Worm (Caenorhabditis elegans): ENCODE data around the gene srh-132.

DNA sequence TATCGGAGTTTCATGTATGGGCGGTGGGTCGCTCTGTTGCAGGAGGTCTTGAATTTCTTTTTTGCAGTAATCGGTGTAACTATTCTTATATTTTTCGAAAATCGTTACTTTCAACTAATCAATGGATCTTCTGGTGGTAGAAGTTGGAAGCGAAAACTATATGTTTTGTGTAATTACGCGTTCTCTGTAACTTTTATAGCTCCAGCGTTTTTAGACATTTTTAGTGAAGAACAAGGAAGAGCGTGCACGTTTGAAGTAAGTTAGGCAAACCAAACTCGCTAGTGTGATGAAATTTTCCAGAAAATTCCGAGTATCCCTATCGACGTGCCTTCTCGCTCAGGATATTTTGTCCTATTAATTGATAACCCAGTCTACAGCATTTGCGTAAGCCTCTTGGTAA, 29.4 kb downstream of the srh-132 start, which contains the start of gene srh-154:
- TF ChIP-seq hmg-4 (GFP tag; optimal IDR thresholded peaks at IDR 0.05): no peak
- no peak for TF ChIP-seq ets-7 (tag; optimal IDR thresholded peaks at IDR 0.05)
- no peak for TF ChIP-seq hmbx-1 (tag; optimal IDR thresholded peaks at IDR 0.05)
- no peak for TF ChIP-seq B0310.2 (tag; optimal IDR thresholded peaks at IDR 0.05)

Data from whole organism, early embryonic.